Worm (Caenorhabditis elegans) whole organism, late embryonic: ENCODE measurements around the gene F38B6.4.

Source experiments
- C08G9.2 ChIP-seq: sonication (generic microtip); optimal IDR thresholded peaks from 2 replicates; lab custom pipeline; 2016; ENCODE audit warnings: mild to moderate bottlenecking, missing genetic modification characterization, moderate library complexity, missing compliant biosample characterization
- C38D4.7 ChIP-seq: fragments of 200-800 bp; sonication (Bioruptor generic); optimal IDR thresholded peaks from 2 replicates; lab custom pipeline; 2018; ENCODE audit warnings: mild to moderate bottlenecking, missing genetic modification characterization, moderate library complexity, missing compliant biosample characterization
- F13H6.1 ChIP-seq: sonication (generic microtip); optimal IDR thresholded peaks from 2 replicates; lab custom pipeline; 2016; ENCODE audit warnings: missing genetic modification characterization, missing compliant biosample characterization
- K02D7.2 ChIP-seq: sonication (generic microtip); optimal IDR thresholded peaks from 2 replicates; lab custom pipeline; 2017; ENCODE audit warnings: mild to moderate bottlenecking, missing genetic modification characterization, missing compliant biosample characterization
- K09A11.1 ChIP-seq: sonication (generic microtip); optimal IDR thresholded peaks from 2 replicates; lab custom pipeline; 2017; ENCODE audit warnings: antibody characterized with exemption, mild to moderate bottlenecking, missing genetic modification characterization, missing compliant biosample characterization; ENCODE audit not compliant: insufficient read depth
- ahr-1 ChIP-seq: sonication (generic microtip); optimal IDR thresholded peaks from 2 replicates; lab custom pipeline; 2016; ENCODE audit warnings: missing genetic modification characterization, missing compliant biosample characterization
- ceh-14 ChIP-seq: sonication (generic microtip); optimal IDR thresholded peaks from 2 replicates; lab custom pipeline; 2016; ENCODE audit warnings: missing genotype, missing genetic modification characterization, missing compliant biosample characterization
- ceh-19 ChIP-seq: fragments of 200-800 bp; sonication (Bioruptor generic); optimal IDR thresholded peaks from 2 replicates; lab custom pipeline; 2018; ENCODE audit warnings: mild to moderate bottlenecking, missing genetic modification characterization, missing compliant biosample characterization
- ceh-2 ChIP-seq: sonication (generic microtip); optimal IDR thresholded peaks from 2 replicates; lab custom pipeline; 2016; ENCODE audit warnings: missing genotype, missing genetic modification characterization, missing compliant biosample characterization
- ceh-22 ChIP-seq: sonication (generic microtip); optimal IDR thresholded peaks from 2 replicates; lab custom pipeline; 2017; ENCODE audit warnings: missing biosample characterization, missing genetic modification characterization
- ceh-31 ChIP-seq: sonication (generic microtip); optimal IDR thresholded peaks from 2 replicates; lab custom pipeline; 2016; ENCODE audit warnings: missing genetic modification characterization, missing compliant biosample characterization
- ceh-34 ChIP-seq: sonication (generic microtip); optimal IDR thresholded peaks from 2 replicates; lab custom pipeline; 2016; ENCODE audit warnings: mild to moderate bottlenecking, missing genetic modification characterization, missing compliant biosample characterization
- ceh-45 ChIP-seq: fragments of 200-800 bp; sonication (Bioruptor generic); IDR thresholded peaks from 2 replicates; pipeline ENCODE4 v1.3.6; 2022; ENCODE audit warnings: missing genetic modification reagents, missing genetic modification characterization, missing compliant biosample characterization
- ceh-48 ChIP-seq: sonication (generic microtip); optimal IDR thresholded peaks from 2 replicates; lab custom pipeline; 2016; ENCODE audit warnings: missing genetic modification characterization, inconsistent platforms, missing compliant biosample characterization
- ceh-9 ChIP-seq: sonication (generic microtip); optimal IDR thresholded peaks from 2 replicates; lab custom pipeline; 2016; ENCODE audit warnings: mild to moderate bottlenecking, missing genetic modification characterization, inconsistent platforms, missing compliant biosample characterization
- che-1 ChIP-seq: sonication (generic microtip); optimal IDR thresholded peaks from 2 replicates; lab custom pipeline; 2016; ENCODE audit warnings: mild to moderate bottlenecking, missing genetic modification characterization, missing compliant biosample characterization
- dmd-4 ChIP-seq: sonication (generic microtip); optimal IDR thresholded peaks from 2 replicates; lab custom pipeline; 2016; ENCODE audit warnings: borderline replicate concordance, missing genetic modification characterization, missing compliant biosample characterization
- elt-4 ChIP-seq: sonication (generic microtip); optimal IDR thresholded peaks from 2 replicates; lab custom pipeline; 2016; ENCODE audit warnings: missing genetic modification characterization, missing compliant biosample characterization
- ets-4 ChIP-seq: sonication (generic microtip); optimal IDR thresholded peaks from 2 replicates; lab custom pipeline; 2016; ENCODE audit warnings: missing genetic modification characterization, missing compliant biosample characterization
- eyg-1 ChIP-seq: sonication (generic microtip); optimal IDR thresholded peaks from 2 replicates; lab custom pipeline; 2016; ENCODE audit warnings: missing genotype, missing genetic modification characterization, missing compliant biosample characterization
- fax-1 ChIP-seq: sonication (generic microtip); optimal IDR thresholded peaks from 2 replicates; lab custom pipeline; 2016; ENCODE audit warnings: missing genotype, missing genetic modification characterization, missing compliant biosample characterization
- fkh-10 ChIP-seq: fragments of 150-350 bp; optimal IDR thresholded peaks from 2 replicates; lab custom pipeline; 2014; ENCODE audit warnings: missing biosample characterization, missing genetic modification reagents, missing genetic modification characterization
- fkh-6 ChIP-seq: sonication (generic microtip); optimal IDR thresholded peaks from 2 replicates; lab custom pipeline; 2016; ENCODE audit warnings: missing genetic modification characterization, missing compliant biosample characterization
- hlh-30 ChIP-seq: sonication (generic microtip); optimal IDR thresholded peaks from 2 replicates; lab custom pipeline; 2017; ENCODE audit warnings: antibody characterized with exemption, missing genetic modification characterization, missing compliant biosample characterization; ENCODE audit not compliant: insufficient read depth
- hlh-6 ChIP-seq: sonication (generic microtip); optimal IDR thresholded peaks from 2 replicates; lab custom pipeline; 2016; ENCODE audit warnings: missing genotype, missing genetic modification characterization, missing compliant biosample characterization
- lim-6 ChIP-seq: sonication (generic microtip); optimal IDR thresholded peaks from 2 replicates; lab custom pipeline; 2016; ENCODE audit warnings: missing genetic modification characterization, missing compliant biosample characterization
- nfya-1 ChIP-seq: sonication (generic microtip); optimal IDR thresholded peaks from 2 replicates; lab custom pipeline; 2017; ENCODE audit warnings: missing genetic modification characterization, mild to moderate bottlenecking, missing compliant biosample characterization, antibody characterized with exemption, moderate library complexity
- nhr-11 ChIP-seq: fragments of 150-350 bp; optimal IDR thresholded peaks from 2 replicates; lab custom pipeline; 2014; ENCODE audit warnings: missing biosample characterization, missing genetic modification characterization
- nhr-232 ChIP-seq: sonication (generic microtip); optimal IDR thresholded peaks from 2 replicates; lab custom pipeline; 2016; ENCODE audit warnings: missing genetic modification characterization, missing compliant biosample characterization
- npax-4 ChIP-seq: sonication (generic microtip); optimal IDR thresholded peaks from 2 replicates; lab custom pipeline; 2016; ENCODE audit warnings: missing genetic modification characterization, missing compliant biosample characterization
- odd-2 ChIP-seq: sonication (generic microtip); optimal IDR thresholded peaks from 2 replicates; lab custom pipeline; 2017; ENCODE audit warnings: antibody characterized with exemption, mild to moderate bottlenecking, missing genetic modification characterization, missing compliant biosample characterization
- pha-2 ChIP-seq: sonication (generic microtip); optimal IDR thresholded peaks from 2 replicates; lab custom pipeline; 2017; ENCODE audit warnings: mild to moderate bottlenecking, missing genetic modification characterization, missing compliant biosample characterization
- pha-4 ChIP-seq: fragments of 150-350 bp; optimal IDR thresholded peaks from 2 replicates; lab custom pipeline; 2018; ENCODE audit warnings: missing biosample characterization, missing genetic modification reagents, missing genetic modification characterization
- pqm-1 ChIP-seq: sonication (generic microtip); optimal IDR thresholded peaks from 2 replicates; lab custom pipeline; 2016; ENCODE audit warnings: missing genetic modification characterization, missing compliant biosample characterization
- pros-1 ChIP-seq: fragments of 150-350 bp; optimal IDR thresholded peaks from 2 replicates; lab custom pipeline; 2014; ENCODE audit warnings: missing biosample characterization, missing genetic modification reagents, missing genetic modification characterization
- ref-2 ChIP-seq: sonication (generic microtip); optimal IDR thresholded peaks from 2 replicates; lab custom pipeline; 2016; ENCODE audit warnings: missing genetic modification characterization, missing compliant biosample characterization
- sdc-2 ChIP-seq: sonication (generic microtip); optimal IDR thresholded peaks from 2 replicates; lab custom pipeline; 2016; ENCODE audit warnings: missing genotype, missing genetic modification characterization, missing compliant biosample characterization
- sox-2 ChIP-seq: fragments of 200-800 bp; sonication (Bioruptor generic); IDR thresholded peaks from 2 replicates; pipeline ENCODE4 v1.3.6; 2022; ENCODE audit warnings: missing genetic modification reagents, missing genetic modification characterization, missing compliant biosample characterization
- sox-4 ChIP-seq: sonication (generic microtip); optimal IDR thresholded peaks from 2 replicates; lab custom pipeline; 2017; ENCODE audit warnings: mild to moderate bottlenecking, missing genetic modification characterization, inconsistent platforms, missing compliant biosample characterization
- tbx-7 ChIP-seq: sonication (generic microtip); optimal IDR thresholded peaks from 2 replicates; lab custom pipeline; 2016; ENCODE audit warnings: missing genotype, missing genetic modification characterization, missing compliant biosample characterization
- unc-3 ChIP-seq, 2 experiments: fragments of 200-800 bp in 1 of 2; sonication (Bioruptor generic) in 1 of 2; sonication (generic microtip) in 1 of 2; conservative IDR thresholded peaks in 1 of 2; optimal IDR thresholded peaks in 1 of 2; 2 replicates each; pipeline versions ENCODE4 v1.3.6 to Lab custom; 2016 to 2022; ENCODE audit warnings: missing compliant biosample characterization in 2 of 2, missing genetic modification characterization in 2 of 2, missing genetic modification reagents in 1 of 2
- unc-42 ChIP-seq: sonication (generic microtip); optimal IDR thresholded peaks from 2 replicates; lab custom pipeline; 2016; ENCODE audit warnings: missing genotype, missing genetic modification characterization, missing compliant biosample characterization
- unc-55 ChIP-seq: sonication (generic microtip); optimal IDR thresholded peaks from 2 replicates; lab custom pipeline; 2017; ENCODE audit warnings: missing biosample characterization, missing genetic modification reagents, missing genetic modification characterization
- unc-86 ChIP-seq: sonication (generic microtip); optimal IDR thresholded peaks from 2 replicates; lab custom pipeline; 2016; ENCODE audit warnings: missing genetic modification characterization, missing compliant biosample characterization
- zip-5 ChIP-seq: sonication (generic microtip); optimal IDR thresholded peaks from 2 replicates; lab custom pipeline; 2016; ENCODE audit warnings: missing genetic modification characterization, missing compliant biosample characterization

The F38B6.4 gene

ce11 chrX:6668911-6669310 lies 5.8 kb upstream of the F38B6.4 start, which contains the start of gene nhr-137:
Gene nhr-137, minus strand, starts transcription at chrX:6669011.
- no peak for TF ChIP-seq eyg-1 (tag; lab: Kevin White, UChicago)

ce11 chrX:6669366-6669765 lies 5.3 kb upstream of the F38B6.4 start:
- TF ChIP-seq unc-42 (tag; lab: Kevin White, UChicago) (no peak), odd-2 (tag; lab: Kevin White, UChicago) (no peak), eyg-1 (tag; lab: Kevin White, UChicago) (no peak), K02D7.2 (tag; lab: Kevin White, UChicago) (no peak), nhr-232 (tag; lab: Kevin White, UChicago) (no peak), unc-86 (tag; lab: Kevin White, UChicago) (no peak), lim-6 (tag; lab: Kevin White, UChicago) (no peak), fkh-6 (no peak), sox-2 (no peak), ceh-19 (GFP tag; lab: Kevin White, UChicago) (no peak), ceh-2 (no peak), F13H6.1 (no peak), pha-4 (tag; lab: Kevin White, UChicago) (no peak), che-1 (tag; lab: Kevin White, UChicago) (no peak), npax-4 (tag; lab: Kevin White, UChicago) (no peak), ets-4 (no peak), ceh-22 (tag; lab: Kevin White, UChicago) (no peak), ceh-9 (tag; lab: Kevin White, UChicago) (no peak)

- no peak for TF ChIP-seq sdc-2 (tag; lab: Kevin White, UChicago)
- no peak for TF ChIP-seq sox-4 (tag; lab: Kevin White, UChicago)
- TF ChIP-seq nhr-232 (tag; lab: Kevin White, UChicago) = no peak
- TF ChIP-seq nhr-11 = no peak
- no peak for TF ChIP-seq hlh-6
- TF ChIP-seq K09A11.1 (tag; lab: Kevin White, UChicago) = no peak
- no peak for TF ChIP-seq ref-2 (tag; lab: Kevin White, UChicago)
- TF ChIP-seq ceh-31 = no peak
- TF ChIP-seq odd-2 (tag; lab: Kevin White, UChicago) = no peak
- TF ChIP-seq unc-3 (GFP tag; conservative IDR thresholded peaks at IDR 0.05; lab: Robert Waterston, UW) = no peak
- TF ChIP-seq unc-3 (tag; optimal IDR thresholded peaks at IDR 0.05; lab: Kevin White, UChicago) = no peak
- TF ChIP-seq ceh-45 (GFP tag; lab: Robert Waterston, UW) = no peak
- TF ChIP-seq ceh-48 (tag; lab: Kevin White, UChicago) = no peak
- no peak for TF ChIP-seq hlh-30 (tag; lab: Kevin White, UChicago)
- TF ChIP-seq K02D7.2 (tag; lab: Kevin White, UChicago) = no peak
- no peak for TF ChIP-seq ceh-14 (tag; lab: Kevin White, UChicago)
- TF ChIP-seq ceh-34 = no peak
- no peak for TF ChIP-seq unc-55
- no peak for TF ChIP-seq fax-1
Measured at ce11 chrX:6671717-6672116, 3.0 kb upstream of the F38B6.4 start.

- no peak for TF ChIP-seq ahr-1 (tag; lab: Kevin White, UChicago)
Measured at ce11 chrX:6672519-6672918, 2.1 kb upstream of the F38B6.4 start, which contains the start of gene col-172. Gene col-172, plus strand, starts transcription at chrX:6672819.

- TF ChIP-seq pros-1 (no peak), tbx-7 (no peak), elt-4 (tag; lab: Kevin White, UChicago) (no peak), zip-5 (tag; lab: Kevin White, UChicago) (no peak), fkh-10 (GFP tag; lab: Kevin White, UChicago) (no peak), ceh-9 (tag; lab: Kevin White, UChicago) (no peak), pqm-1 (tag; lab: Kevin White, UChicago) (no peak), pha-4 (tag; lab: Kevin White, UChicago) (no peak), ceh-14 (tag; lab: Kevin White, UChicago) (no peak), lim-6 (tag; lab: Kevin White, UChicago) (no peak), unc-3 (GFP tag; conservative IDR thresholded peaks at IDR 0.05; lab: Robert Waterston, UW) (no peak), unc-3 (tag; optimal IDR thresholded peaks at IDR 0.05; lab: Kevin White, UChicago) (no peak), unc-42 (tag; lab: Kevin White, UChicago) (no peak), dmd-4 (tag; lab: Kevin White, UChicago) (no peak), K09A11.1 (tag; lab: Kevin White, UChicago) (no peak), nfya-1 (tag; lab: Kevin White, UChicago) (no peak), C38D4.7 (GFP tag; lab: Kevin White, UChicago) (no peak), pha-2 (tag; lab: Kevin White, UChicago) (no peak), sdc-2 (tag; lab: Kevin White, UChicago) (no peak), C08G9.2 (no peak)
- TF ChIP-seq, all 69 proteins: peak for 0
Measured at ce11 chrX:6682683-6683082, 8.0 kb downstream of the F38B6.4 start, which contains the start of gene F38B6.8. Gene F38B6.8, minus strand, starts transcription at chrX:6682783.
